Fruit fly (Drosophila melanogaster) whole organism, embryonic: Measurements from ENCODE around the gene v.

Experiments used
- BEAF-32 ChIP-seq: fragments of 200-800 bp; sonication (Bioruptor generic); optimal IDR thresholded peaks from 3 replicates; lab custom pipeline; 2017; ENCODE audit warnings: missing biosample characterization, missing genetic modification characterization, mild to moderate bottlenecking, moderate library complexity, missing genetic modification reagents
- CG14014 ChIP-seq: fragments of 200-800 bp; sonication (Bioruptor generic); IDR thresholded peaks from 2 replicates; pipeline ENCODE4 v1.3.6; 2022; ENCODE audit warnings: missing biosample characterization, missing genetic modification characterization
- CG14441 ChIP-seq: fragments of 200-800 bp; sonication (Bioruptor generic); IDR thresholded peaks from 2 replicates; pipeline ENCODE4 v1.3.6; 2022; ENCODE audit warnings: missing biosample characterization, missing genetic modification characterization
- CG1602 ChIP-seq: fragments of 200-800 bp; sonication (Bioruptor generic); optimal IDR thresholded peaks from 3 replicates; lab custom pipeline; 2016; ENCODE audit warnings: missing biosample characterization, missing genetic modification characterization
- CG16813 ChIP-seq: fragments of 200-800 bp; sonication (Bioruptor generic); IDR thresholded peaks from 3 replicates; pipeline ENCODE4 v1.3.6; 2022; ENCODE audit warnings: missing biosample characterization, missing genetic modification characterization; ENCODE audit not compliant: partially characterized antibody
- CG17361 ChIP-seq: fragments of 200-800 bp; sonication (Bioruptor generic); IDR thresholded peaks from 3 replicates; pipeline ENCODE4 v1.3.6; 2022; ENCODE audit warnings: missing biosample characterization, missing genetic modification characterization
- CG17385 ChIP-seq: fragments of 200-800 bp; sonication (Bioruptor generic); optimal IDR thresholded peaks from 3 replicates; lab custom pipeline; 2018; ENCODE audit warnings: missing biosample characterization, mild to moderate bottlenecking, missing genetic modification characterization
- CG17568 ChIP-seq: fragments of 200-800 bp; sonication (Bioruptor generic); optimal IDR thresholded peaks from 2 replicates; lab custom pipeline; 2018; ENCODE audit warnings: missing biosample characterization, mild to moderate bottlenecking, missing genetic modification characterization, moderate library complexity
- CG2199 ChIP-seq: fragments of 200-800 bp; sonication (Bioruptor generic); IDR thresholded peaks from 3 replicates; pipeline ENCODE4 v1.3.6; 2022; ENCODE audit warnings: missing biosample characterization, missing genetic modification characterization
- CG32532 ChIP-seq: fragments of 200-800 bp; sonication (Bioruptor generic); IDR thresholded peaks from 2 replicates; pipeline ENCODE4 v1.3.6; 2022; ENCODE audit warnings: missing biosample characterization, missing genetic modification characterization
- CG32772 ChIP-seq: fragments of 200-800 bp; sonication (Bioruptor generic); IDR thresholded peaks from 2 replicates; pipeline ENCODE4 v1.3.6; 2022; ENCODE audit warnings: missing biosample characterization, missing genetic modification characterization
- CG5180 ChIP-seq: fragments of 200-800 bp; sonication (Bioruptor generic); optimal IDR thresholded peaks from 3 replicates; lab custom pipeline; 2017; ENCODE audit warnings: missing biosample characterization, missing genetic modification characterization, mild to moderate bottlenecking, moderate library complexity, missing genetic modification reagents
- CG6813 ChIP-seq: fragments of 200-800 bp; sonication (Bioruptor generic); optimal IDR thresholded peaks from 2 replicates; lab custom pipeline; 2017; ENCODE audit warnings: missing biosample characterization, missing genetic modification characterization, mild to moderate bottlenecking, moderate library complexity, missing genetic modification reagents
- CG8290 ChIP-seq, 3 experiments: fragments of 200-800 bp; sonication (Bioruptor generic); optimal IDR thresholded peaks; 2 replicates each; lab custom pipeline; 2016 to 2019; ENCODE audit warnings: missing biosample characterization in 3 of 3, missing genetic modification characterization in 3 of 3, mild to moderate bottlenecking in 2 of 3, moderate library complexity in 1 of 3
- CG9609 ChIP-seq: fragments of 200-800 bp; sonication (Bioruptor generic); optimal IDR thresholded peaks from 3 replicates; lab custom pipeline; 2016; ENCODE audit warnings: missing biosample characterization, missing genetic modification characterization
- CG9932 ChIP-seq: fragments of 200-800 bp; sonication (Bioruptor generic); IDR thresholded peaks from 2 replicates; pipeline ENCODE4 v1.3.6; 2022; ENCODE audit warnings: missing biosample characterization, missing genetic modification characterization
- Dbx ChIP-seq: fragments of 200-800 bp; sonication (Bioruptor generic); IDR thresholded peaks from 3 replicates; pipeline ENCODE4 v1.3.6; 2022; ENCODE audit warnings: missing biosample characterization, missing genetic modification characterization
- Dp ChIP-seq: fragments of 200-800 bp; sonication (Bioruptor generic); optimal IDR thresholded peaks from 2 replicates; lab custom pipeline; 2018; ENCODE audit warnings: missing biosample characterization, mild to moderate bottlenecking, missing genetic modification characterization, moderate library complexity
- Elba2 ChIP-seq: fragments of 200-800 bp; sonication (Bioruptor generic); optimal IDR thresholded peaks from 3 replicates; lab custom pipeline; 2016; ENCODE audit warnings: missing biosample characterization, missing genetic modification characterization
- Ets65A ChIP-seq: fragments of 200-800 bp; sonication (Bioruptor generic); peaks from one replicate; lab custom pipeline; 2016; ENCODE audit warnings: missing biosample characterization, missing genetic modification characterization
- H15 ChIP-seq: fragments of 200-800 bp; sonication (Bioruptor generic); IDR thresholded peaks from 3 replicates; pipeline ENCODE4 v1.3.6; 2022; ENCODE audit warnings: missing biosample characterization, missing genetic modification characterization
- Opbp ChIP-seq: fragments of 200-800 bp; sonication (Bioruptor generic); IDR thresholded peaks from 3 replicates; pipeline ENCODE4 v1.3.6; 2022; ENCODE audit warnings: missing biosample characterization, missing genetic modification characterization; ENCODE audit not compliant: partially characterized antibody
- Sox100B ChIP-seq: fragments of 200-800 bp; sonication (Bioruptor generic); optimal IDR thresholded peaks from 3 replicates; lab custom pipeline; 2018; ENCODE audit warnings: missing biosample characterization, mild to moderate bottlenecking, missing genetic modification characterization
- Sox102F ChIP-seq: fragments of 200-800 bp; sonication (Bioruptor generic); optimal IDR thresholded peaks from 2 replicates; lab custom pipeline; 2018; ENCODE audit warnings: missing biosample characterization, mild to moderate bottlenecking, missing genetic modification characterization, moderate library complexity
- Trl ChIP-seq, 3 experiments: fragments of >200 bp in 2 of 3; fragments of 200-800 bp in 1 of 3; sonication (Bioruptor generic) in 1 of 3; optimal IDR thresholded peaks; 2 replicates in 1 of 3; 3 replicates in 2 of 3; lab custom pipeline; 2016 to 2017; ENCODE audit warnings: missing biosample characterization in 1 of 3, missing genetic modification characterization in 1 of 3
- ab ChIP-seq: fragments of 200-800 bp; sonication (Bioruptor generic); optimal IDR thresholded peaks from 2 replicates; lab custom pipeline; 2016; ENCODE audit warnings: missing biosample characterization, missing genetic modification characterization
- ac ChIP-seq: fragments of 200-800 bp; sonication (Bioruptor generic); optimal IDR thresholded peaks from 3 replicates; lab custom pipeline; 2017; ENCODE audit warnings: missing biosample characterization, mild to moderate bottlenecking, missing genetic modification characterization
- amos ChIP-seq: fragments of 200-800 bp; sonication (Bioruptor generic); IDR thresholded peaks from 2 replicates; pipeline ENCODE4 v1.3.6; 2022; ENCODE audit warnings: missing biosample characterization, missing genetic modification characterization; ENCODE audit not compliant: partially characterized antibody
- bbx ChIP-seq: fragments of 200-800 bp; sonication (Bioruptor generic); IDR thresholded peaks from 2 replicates; pipeline ENCODE4 v1.3.6; 2022; ENCODE audit warnings: missing biosample characterization, missing genetic modification characterization; ENCODE audit not compliant: partially characterized antibody
- btn ChIP-seq: fragments of 200-800 bp; sonication (Bioruptor generic); optimal IDR thresholded peaks from 2 replicates; lab custom pipeline; 2016; ENCODE audit warnings: missing biosample characterization, missing genetic modification characterization
- cato ChIP-seq: fragments of 200-800 bp; sonication (Bioruptor generic); optimal IDR thresholded peaks from 2 replicates; lab custom pipeline; 2016; ENCODE audit warnings: missing biosample characterization, missing genetic modification characterization, borderline replicate concordance
- caup ChIP-seq: fragments of 200-800 bp; sonication (Bioruptor generic); optimal IDR thresholded peaks from 3 replicates; lab custom pipeline; 2017; ENCODE audit warnings: missing biosample characterization, mild to moderate bottlenecking, missing genetic modification characterization, moderate library complexity; ENCODE audit not compliant: severe bottlenecking
- ci ChIP-seq: fragments of 200-800 bp; sonication (Bioruptor generic); IDR thresholded peaks from 3 replicates; pipeline ENCODE4 v1.3.6; 2022; ENCODE audit warnings: missing biosample characterization, missing genetic modification characterization
- dimm ChIP-seq: fragments of 200-800 bp; sonication (Bioruptor generic); IDR thresholded peaks from 2 replicates; pipeline ENCODE4 v1.3.6; 2022; ENCODE audit warnings: missing biosample characterization, missing genetic modification characterization
- dmrt11E ChIP-seq: fragments of 200-800 bp; sonication (Bioruptor generic); optimal IDR thresholded peaks from 3 replicates; lab custom pipeline; 2018; ENCODE audit warnings: missing biosample characterization, mild to moderate bottlenecking, missing genetic modification characterization, moderate library complexity
- dmrt99B ChIP-seq: fragments of 200-800 bp; sonication (Bioruptor generic); optimal IDR thresholded peaks from 2 replicates; lab custom pipeline; 2018; ENCODE audit warnings: missing biosample characterization, mild to moderate bottlenecking, missing genetic modification characterization, moderate library complexity
- eve ChIP-seq, 2 experiments: fragments of >200 bp; optimal IDR thresholded peaks; 2 replicates each; lab custom pipeline; 2017; ENCODE audit warnings: missing biosample characterization in 2 of 2, missing genetic modification characterization in 2 of 2
- fd3F ChIP-seq: fragments of 200-800 bp; sonication (Bioruptor generic); optimal IDR thresholded peaks from 2 replicates; lab custom pipeline; 2018; ENCODE audit warnings: missing biosample characterization, mild to moderate bottlenecking, missing genetic modification characterization, moderate library complexity
- grn ChIP-seq: fragments of 200-800 bp; sonication (Bioruptor generic); optimal IDR thresholded peaks from 3 replicates; lab custom pipeline; 2017; ENCODE audit warnings: missing biosample characterization, missing genetic modification characterization
- hb ChIP-seq: fragments of 200-800 bp; sonication (Bioruptor generic); IDR thresholded peaks from 3 replicates; pipeline ENCODE4 v1.3.6; 2022; ENCODE audit warnings: missing biosample characterization, missing genetic modification characterization; ENCODE audit not compliant: partially characterized antibody
- insv ChIP-seq, 2 experiments: fragments of 200-800 bp; sonication (Bioruptor generic); optimal IDR thresholded peaks; 3 replicates each; lab custom pipeline; 2016 to 2018; ENCODE audit warnings: missing biosample characterization in 2 of 2, missing genetic modification characterization in 2 of 2
- ken ChIP-seq: fragments of 200-800 bp; sonication (Bioruptor generic); IDR thresholded peaks from 3 replicates; pipeline ENCODE4 v1.3.6; 2022; ENCODE audit warnings: missing biosample characterization, missing genetic modification characterization
- pita ChIP-seq: fragments of 200-800 bp; sonication (Bioruptor generic); optimal IDR thresholded peaks from 2 replicates; lab custom pipeline; 2017; ENCODE audit warnings: missing biosample characterization, mild to moderate bottlenecking, missing genetic modification characterization
- row ChIP-seq: fragments of 200-800 bp; sonication (Bioruptor generic); IDR thresholded peaks from 3 replicates; pipeline ENCODE4 v1.3.6; 2022; ENCODE audit warnings: missing biosample characterization, missing genetic modification characterization
- sens ChIP-seq: fragments of 200-800 bp; sonication (Bioruptor generic); peaks from one replicate; lab custom pipeline; 2016; ENCODE audit warnings: missing biosample characterization, missing genetic modification characterization
- slbo ChIP-seq: fragments of 200-800 bp; sonication (Bioruptor generic); IDR thresholded peaks from 2 replicates; pipeline ENCODE4 v1.3.6; 2022; ENCODE audit warnings: missing biosample characterization, missing genetic modification characterization
- sqz ChIP-seq: fragments of 200-800 bp; sonication (Bioruptor generic); optimal IDR thresholded peaks from 3 replicates; lab custom pipeline; 2018; ENCODE audit warnings: missing biosample characterization, mild to moderate bottlenecking, missing genetic modification characterization
- stwl ChIP-seq: fragments of 200-800 bp; sonication (Bioruptor generic); optimal IDR thresholded peaks from 3 replicates; lab custom pipeline; 2018; ENCODE audit warnings: missing biosample characterization, mild to moderate bottlenecking, missing genetic modification characterization, moderate library complexity

The v gene

dm6 chrX:10930553-10931092 lies 6.9 kb downstream of the v start, which contains the start of gene Myo10A (continued):
- TF ChIP-seq slbo (GFP tag; lab: Robert Waterston, UW): no peak
- TF ChIP-seq CG5180: peak; percentile 7
- TF ChIP-seq cato (GFP tag; lab: Kevin White, UChicago): no peak
- 0 out of 2 replicates have a peak, but pooled peaks have one; percentile 16 for TF ChIP-seq amos (GFP tag; lab: Robert Waterston, UW)
- TF ChIP-seq btn (GFP tag; lab: Kevin White, UChicago): no peak
- TF ChIP-seq hb (GFP tag; lab: Robert Waterston, UW): 0 out of 3 replicates have a peak, but pooled peaks have one; percentile 17
- TF ChIP-seq Trl (optimal IDR thresholded peaks at IDR 0.05; lab: Kevin White, UChicago): peak in 1 of 2 experiments; percentile 72
- TF ChIP-seq Trl (GFP tag; optimal IDR thresholded peaks at IDR 0.05; lab: Kevin White, UChicago): no peak
- TF ChIP-seq CG16813: no peak; the same call in 2 of the 3 replicates
- no peak for TF ChIP-seq CG9609
- no peak for TF ChIP-seq CG6813 (GFP tag; lab: Kevin White, UChicago)
- TF ChIP-seq dimm: no peak
- 0 out of 2 replicates have a peak, but pooled peaks have one; percentile 31 for TF ChIP-seq bbx (GFP tag; lab: Robert Waterston, UW)
- TF ChIP-seq CG14441: no peak
- TF ChIP-seq CG32772 (GFP tag; lab: Robert Waterston, UW): no peak
- no peak for TF ChIP-seq CG8290 (GFP tag; optimal IDR thresholded peaks at IDR 0.05; lab: Kevin White, UChicago)
- TF ChIP-seq CG8290 (tag; optimal IDR thresholded peaks at IDR 0.05; lab: Kevin White, UChicago): peak in 1 of 2 experiments; percentile 5
- peak in 1 of 2 experiments; percentile 35 for TF ChIP-seq insv (GFP tag; optimal IDR thresholded peaks at IDR 0.05; lab: Kevin White, UChicago)
- TF ChIP-seq sqz: peak; percentile 50
- no peak for TF ChIP-seq ac (GFP tag; lab: Kevin White, UChicago)
- TF ChIP-seq CG9932 (GFP tag; lab: Robert Waterston, UW): peak; percentile 37; the same call in 1 of the 2 replicates
- no peak for TF ChIP-seq Dp
- TF ChIP-seq Opbp (GFP tag; lab: Robert Waterston, UW): 0 out of 3 replicates have a peak, but pooled peaks have one; percentile 14
- no peak for TF ChIP-seq Sox102F (GFP tag; lab: Kevin White, UChicago)
- TF ChIP-seq H15 (GFP tag; lab: Robert Waterston, UW): no peak
- peak; percentile 23 for TF ChIP-seq Ets65A (GFP tag; lab: Kevin White, UChicago)
- no peak for TF ChIP-seq ken (GFP tag; lab: Robert Waterston, UW)
- TF ChIP-seq CG2199 (GFP tag; lab: Robert Waterston, UW): no peak
- TF ChIP-seq Dbx: 0 out of 3 replicates have a peak, but pooled peaks have one; percentile 18
- TF ChIP-seq stwl (tag; lab: Kevin White, UChicago): peak; percentile 39
- TF ChIP-seq grn (GFP tag; lab: Kevin White, UChicago): no peak
- TF ChIP-seq sens: peak; percentile 73
- TF ChIP-seq CG17385 (GFP tag; lab: Kevin White, UChicago): no peak
- TF ChIP-seq pita (GFP tag; lab: Kevin White, UChicago): no peak
- TF ChIP-seq ab (GFP tag; lab: Kevin White, UChicago): no peak
- TF ChIP-seq ci (GFP tag; lab: Robert Waterston, UW): peak; percentile 39; the same call in 1 of the 3 replicates
- TF ChIP-seq row (GFP tag; lab: Robert Waterston, UW): peak; percentile 27; the same call in 1 of the 3 replicates
- TF ChIP-seq CG14014 (GFP tag; lab: Robert Waterston, UW): no peak
- TF ChIP-seq dmrt11E: no peak
- 0 out of 2 replicates have a peak, but pooled peaks have one; percentile 29 for TF ChIP-seq CG32532 (GFP tag; lab: Robert Waterston, UW)
- no peak for TF ChIP-seq CG17361 (GFP tag; lab: Robert Waterston, UW)
- no peak for TF ChIP-seq caup (GFP tag; lab: Kevin White, UChicago)
- no peak for TF ChIP-seq fd3F (GFP tag; lab: Kevin White, UChicago)
- no peak for TF ChIP-seq CG17568 (GFP tag; lab: Kevin White, UChicago)
- TF ChIP-seq eve (GFP tag; optimal IDR thresholded peaks at IDR 0.05; lab: Kevin White, UChicago): no peak
- TF ChIP-seq BEAF-32 (GFP tag; lab: Kevin White, UChicago): peak; percentile 8
- no peak for TF ChIP-seq CG1602 (GFP tag; lab: Kevin White, UChicago)
- TF ChIP-seq Elba2 (GFP tag; lab: Kevin White, UChicago): peak; percentile 81
- TF ChIP-seq Sox100B (GFP tag; lab: Kevin White, UChicago): no peak
- TF ChIP-seq dmrt99B (tag; lab: Kevin White, UChicago): no peak
